Fruit fly (Drosophila melanogaster): Measurements from ENCODE around the gene RhoGAP92B.

RhoGAP92B gene

dm6 chr3R:19908863-19909343, 3.9 kb downstream of the RhoGAP92B start (continued):
- TF ChIP-seq tna (GFP tag; IDR thresholded peaks at IDR 0.05; ENCODE audit: partially characterized antibody) (no peak), CG8089 (GFP tag; optimal IDR thresholded peaks at IDR 0.05) (peak; percentile 81), gfzf (GFP tag; optimal IDR thresholded peaks at IDR 0.05) (no peak), CG16813 (GFP tag; IDR thresholded peaks at IDR 0.05; ENCODE audit: partially characterized antibody) (no peak), Sox102F (GFP tag; optimal IDR thresholded peaks at IDR 0.05) (peak; percentile 90), CG13775 (GFP tag; optimal IDR thresholded peaks at IDR 0.05) (peak; percentile 68), CG6689 (GFP tag; IDR thresholded peaks at IDR 0.05) (peak; percentile 87), CG18764 (GFP tag; optimal IDR thresholded peaks at IDR 0.05) (peak; percentile 70), CG11398 (GFP tag; optimal IDR thresholded peaks at IDR 0.05) (peak; percentile 51), stwl (tag; optimal IDR thresholded peaks at IDR 0.05) (no peak), Jarid2 (GFP tag; optimal IDR thresholded peaks at IDR 0.05) (peak; percentile 52), Med (GFP tag) (peak; percentile 96), HLH3B (GFP tag; IDR thresholded peaks at IDR 0.05) (peak; percentile 87), Rx (GFP tag; IDR thresholded peaks at IDR 0.05) (peak; percentile 81), Gsc (GFP tag; IDR thresholded peaks at IDR 0.05) (peak; percentile 58; the same call in 1 of the 2 replicates), abd-A (tag; optimal IDR thresholded peaks at IDR 0.05) (no peak), Adf1 (GFP tag; IDR thresholded peaks at IDR 0.05) (peak; percentile 76), CG6765 (GFP tag; optimal IDR thresholded peaks at IDR 0.05) (no peak), corto (GFP tag; optimal IDR thresholded peaks at IDR 0.05) (peak; percentile 26), Xrp1 (GFP tag; IDR thresholded peaks at IDR 0.05) (peak; percentile 86), CG5953 (GFP tag; IDR thresholded peaks at IDR 0.05) (peak; percentile 79), wdn (GFP tag; IDR thresholded peaks at IDR 0.05) (peak; percentile 77), CG8944 (GFP tag; optimal IDR thresholded peaks at IDR 0.05) (peak; percentile 78), CG15073 (GFP tag; optimal IDR thresholded peaks at IDR 0.05) (peak; percentile 16), CG3726 (GFP tag; IDR thresholded peaks at IDR 0.05) (0 out of 3 replicates have a peak, but pooled peaks have one; percentile 49), pho (GFP tag; optimal IDR thresholded peaks at IDR 0.05) (peak; percentile 73), CG30020 (tag; optimal IDR thresholded peaks at IDR 0.05) (no peak), dysf (GFP tag; IDR thresholded peaks at IDR 0.05) (peak; percentile 90), Rfx (GFP tag; IDR thresholded peaks at IDR 0.05) (peak; percentile 93), CG6854 (GFP tag; optimal IDR thresholded peaks at IDR 0.05) (peak; percentile 35), CG1647 (GFP tag; optimal IDR thresholded peaks at IDR 0.05) (peak; percentile 82), CG9876 (GFP tag; optimal IDR thresholded peaks at IDR 0.05) (peak; percentile 75), CG17328 (GFP tag; IDR thresholded peaks at IDR 0.05) (peak; percentile 91), CG32767 (GFP tag; IDR thresholded peaks at IDR 0.05) (peak; percentile 83; the same call in 1 of the 2 replicates), MTF-1 (GFP tag; optimal IDR thresholded peaks at IDR 0.05; ENCODE audit: borderline replicate concordance) (peak; percentile 71), gsb (GFP tag; IDR thresholded peaks at IDR 0.05) (peak; percentile 85), kni (GFP tag; optimal IDR thresholded peaks at IDR 0.05) (no peak), ham (GFP tag; IDR thresholded peaks at IDR 0.05) (no peak), CHES-1-like (GFP tag; optimal IDR thresholded peaks at IDR 0.05) (peak; percentile 67), GATAe (GFP tag; conservative IDR thresholded peaks at IDR 0.05) (peak; percentile 38; the same call in 1 of the 2 replicates), CG12942 (GFP tag; optimal IDR thresholded peaks at IDR 0.05) (peak; percentile 78), Deaf1 (tag; optimal IDR thresholded peaks at IDR 0.05) (peak; percentile 47), repo (GFP tag; optimal IDR thresholded peaks at IDR 0.05) (peak; percentile 67), bbx (GFP tag; IDR thresholded peaks at IDR 0.05; ENCODE audit: partially characterized antibody) (no peak), CG30403 (GFP tag; optimal IDR thresholded peaks at IDR 0.05) (peak; percentile 83), CG1602 (GFP tag; optimal IDR thresholded peaks at IDR 0.05) (peak; percentile 71), Ets65A (GFP tag) (peak; percentile 57), CG12769 (tag; optimal IDR thresholded peaks at IDR 0.05) (peak; percentile 87), HmgD (GFP tag; optimal IDR thresholded peaks at IDR 0.05) (peak; percentile 37), Xbp1 (GFP tag; optimal IDR thresholded peaks at IDR 0.05) (peak; percentile 85), Six4 (GFP tag; optimal IDR thresholded peaks at IDR 0.05) (peak; percentile 79)

Data from whole organism, embryonic.